Worm (Caenorhabditis elegans) whole organism, L2 larva: ENCODE data around the gene trf-1.

ENCODE experiments used
- C34F6.9 ChIP-seq: fragments of 150-350 bp; optimal IDR thresholded peaks from 2 replicates; lab custom pipeline; 2014; ENCODE audit warnings: missing biosample characterization, missing genetic modification characterization
- F13H6.1 ChIP-seq: sonication (generic microtip); optimal IDR thresholded peaks from 2 replicates; lab custom pipeline; 2016; ENCODE audit warnings: missing genetic modification characterization, missing compliant biosample characterization
- R02D3.7 ChIP-seq: fragments of 150-350 bp; optimal IDR thresholded peaks from 2 replicates; lab custom pipeline; 2014; ENCODE audit warnings: missing biosample characterization, missing genetic modification characterization
- ZK546.5 ChIP-seq: sonication (generic microtip); optimal IDR thresholded peaks from 2 replicates; lab custom pipeline; 2017; ENCODE audit warnings: missing biosample characterization, missing genetic modification characterization
- alr-1 ChIP-seq: fragments of 150-350 bp; optimal IDR thresholded peaks from 2 replicates; lab custom pipeline; 2014; ENCODE audit warnings: missing biosample characterization, missing genetic modification characterization
- aly-2 ChIP-seq: fragments of 150-350 bp; optimal IDR thresholded peaks from 2 replicates; lab custom pipeline; 2014; ENCODE audit warnings: missing biosample characterization, missing genetic modification characterization
- ama-1 ChIP-seq: fragments of 150-350 bp; optimal IDR thresholded peaks from 2 replicates; lab custom pipeline; 2018; ENCODE audit warnings: inconsistent platforms
- ceh-16 ChIP-seq: fragments of 150-350 bp; optimal IDR thresholded peaks from 2 replicates; lab custom pipeline; 2014; ENCODE audit warnings: missing biosample characterization, missing genetic modification characterization
- egl-27 ChIP-seq: sonication (generic microtip); optimal IDR thresholded peaks from 3 replicates; lab custom pipeline; 2017; ENCODE audit warnings: missing biosample characterization, missing genetic modification reagents, missing genetic modification characterization
- elt-1 ChIP-seq: fragments of 150-350 bp; optimal IDR thresholded peaks from 2 replicates; lab custom pipeline; 2014; ENCODE audit warnings: missing biosample characterization, missing genetic modification characterization
- elt-3 ChIP-seq: sonication (generic microtip); optimal IDR thresholded peaks from 2 replicates; lab custom pipeline; 2017; ENCODE audit warnings: missing biosample characterization, missing genetic modification characterization
- fos-1 ChIP-seq: fragments of 150-350 bp; optimal IDR thresholded peaks from 2 replicates; lab custom pipeline; 2014; ENCODE audit warnings: missing biosample characterization, missing genetic modification characterization
- lin-11 ChIP-seq: fragments of 150-350 bp; sonication (generic microtip); optimal IDR thresholded peaks from 2 replicates; lab custom pipeline; 2014; ENCODE audit warnings: missing biosample characterization, missing genetic modification characterization, inconsistent platforms, mixed read lengths
- lin-13 ChIP-seq: fragments of 150-350 bp; optimal IDR thresholded peaks from 2 replicates; lab custom pipeline; 2014; ENCODE audit warnings: missing biosample characterization, missing genetic modification reagents, missing genetic modification characterization
- lin-39 ChIP-seq: fragments of 150-350 bp; optimal IDR thresholded peaks from 2 replicates; lab custom pipeline; 2014; ENCODE audit warnings: missing biosample characterization, missing genetic modification reagents, missing genetic modification characterization
- lsy-2 ChIP-seq, 2 experiments: fragments of 150-350 bp in 1 of 2; sonication (generic microtip) in 1 of 2; optimal IDR thresholded peaks; 2 replicates each; lab custom pipeline; 2014 to 2017; ENCODE audit warnings: missing biosample characterization in 2 of 2, missing genetic modification characterization in 2 of 2
- nhr-11 ChIP-seq: fragments of 150-350 bp; optimal IDR thresholded peaks from 2 replicates; lab custom pipeline; 2014; ENCODE audit warnings: missing biosample characterization, missing genetic modification characterization
- nhr-12 ChIP-seq: fragments of 150-350 bp; optimal IDR thresholded peaks from 2 replicates; lab custom pipeline; 2014; ENCODE audit warnings: missing biosample characterization, missing genetic modification characterization
- nhr-237 ChIP-seq: fragments of 150-350 bp; optimal IDR thresholded peaks from 2 replicates; lab custom pipeline; 2014; ENCODE audit warnings: missing biosample characterization, missing genetic modification characterization
- sem-4 ChIP-seq: fragments of 150-350 bp; optimal IDR thresholded peaks from 2 replicates; lab custom pipeline; 2014; ENCODE audit warnings: missing biosample characterization, missing genetic modification reagents, missing genetic modification characterization
- sma-3 ChIP-seq: sonication (generic microtip); optimal IDR thresholded peaks from 2 replicates; lab custom pipeline; 2016; ENCODE audit warnings: missing genetic modification reagents, missing genetic modification characterization, missing compliant biosample characterization
- unc-39 ChIP-seq: fragments of 150-350 bp; optimal IDR thresholded peaks from 2 replicates; lab custom pipeline; 2014; ENCODE audit warnings: missing biosample characterization, missing genetic modification characterization
- unc-55 ChIP-seq: fragments of 150-350 bp; sonication (generic microtip); optimal IDR thresholded peaks from 3 replicates; lab custom pipeline; 2014; ENCODE audit warnings: missing biosample characterization, missing genetic modification reagents, missing genetic modification characterization
- unc-62 ChIP-seq: fragments of 150-350 bp; optimal IDR thresholded peaks from 2 replicates; lab custom pipeline; 2014; ENCODE audit warnings: missing biosample characterization, missing genetic modification reagents, missing genetic modification characterization
- ztf-1 ChIP-seq: fragments of 200-800 bp; sonication (Bioruptor generic); conservative IDR thresholded peaks from 2 replicates; pipeline ENCODE4 v1.3.6; 2022; ENCODE audit warnings: missing genetic modification characterization, missing compliant biosample characterization
- ztf-11 ChIP-seq: sonication (generic microtip); optimal IDR thresholded peaks from 2 replicates; lab custom pipeline; 2017; ENCODE audit warnings: missing biosample characterization, missing genetic modification characterization

The trf-1 gene

ce11 chrIII:13471504-13471903, 41.2 kb downstream of the trf-1 start, which contains the start of gene pssy-2:
pssy-2 (plus strand) TSS chrIII:13471804.
- TF ChIP-seq egl-27 (tag; lab: Kevin White, UChicago) = no peak
- TF ChIP-seq lin-39 (tag; lab: Kevin White, UChicago) = no peak
- TF ChIP-seq F13H6.1 = no peak
- TF ChIP-seq sma-3 (GFP tag; lab: Kevin White, UChicago) = no peak
- no peak for TF ChIP-seq nhr-237
- TF ChIP-seq unc-62 (GFP tag; lab: Kevin White, UChicago) = no peak
- no peak for TF ChIP-seq ztf-1 (GFP tag; lab: Robert Waterston, UW)
- TF ChIP-seq lin-13 (GFP tag; lab: Kevin White, UChicago) = no peak
- no peak for TF ChIP-seq elt-1
- TF ChIP-seq elt-3 (tag; lab: Kevin White, UChicago) = no peak
- no peak for TF ChIP-seq nhr-11 (tag; lab: Kevin White, UChicago)

- TF ChIP-seq R02D3.7 (tag; lab: Kevin White, UChicago) = no peak
- TF ChIP-seq ztf-11 (tag; lab: Kevin White, UChicago) = no peak
- TF ChIP-seq C34F6.9 = no peak
- no peak for TF ChIP-seq fos-1 (tag; lab: Kevin White, UChicago)
- no peak for TF ChIP-seq ZK546.5 (tag; lab: Kevin White, UChicago)
- no peak for TF ChIP-seq lin-39 (tag; lab: Kevin White, UChicago)
- no peak for TF ChIP-seq alr-1
- TF ChIP-seq unc-55 (GFP tag; lab: Kevin White, UChicago) = no peak
Measured at ce11 chrIII:13474482-13474881, 44.2 kb downstream of the trf-1 start.

- no peak for TF ChIP-seq ceh-16 (tag; lab: Kevin White, UChicago)
- TF ChIP-seq nhr-12 (tag; lab: Kevin White, UChicago) = no peak
- no peak for TF ChIP-seq alr-1
- TF ChIP-seq ama-1 (lab: Kevin White, UChicago) = no peak
- TF ChIP-seq sem-4 (tag; lab: Kevin White, UChicago) = no peak
- TF ChIP-seq lin-11 (tag; lab: Kevin White, UChicago) = no peak
- no peak for TF ChIP-seq fos-1 (tag; lab: Kevin White, UChicago)
- TF ChIP-seq aly-2 (tag; lab: Kevin White, UChicago) = no peak
- TF ChIP-seq lin-39 (tag; lab: Kevin White, UChicago) = no peak
- TF ChIP-seq ZK546.5 (tag; lab: Kevin White, UChicago) = no peak
- no peak for TF ChIP-seq nhr-11 (tag; lab: Kevin White, UChicago)
- no peak for TF ChIP-seq unc-39 (tag; lab: Kevin White, UChicago)
- TF ChIP-seq lsy-2 (tag; optimal IDR thresholded peaks at IDR 0.05; lab: Kevin White, UChicago) = no peak
Measured at ce11 chrIII:13476682-13477081, 46.4 kb downstream of the trf-1 start, which contains the start of gene T27E9.6. T27E9.6 (minus strand) TSS chrIII:13476782.
